Worm (Caenorhabditis elegans) whole organism, L1 larva: ENCODE data around the gene nmy-1.
A peak's percentile ranks its signal among the peaks of the same experiment; 100 is the strongest.

Source experiments
- C04F5.9 ChIP-seq: sonication (generic microtip); optimal IDR thresholded peaks from 2 replicates; lab custom pipeline; 2016; ENCODE audit warnings: missing genetic modification characterization, missing compliant biosample characterization
- C16A3.4 ChIP-seq: fragments of 150-350 bp; optimal IDR thresholded peaks from 2 replicates; lab custom pipeline; 2014; ENCODE audit warnings: missing biosample characterization, missing genetic modification characterization
- C34B4.2 ChIP-seq: sonication (generic microtip); optimal IDR thresholded peaks from 2 replicates; lab custom pipeline; 2017; ENCODE audit warnings: mild to moderate bottlenecking, missing genetic modification characterization, missing compliant biosample characterization
- F16B12.6 ChIP-seq: fragments of 150-350 bp; optimal IDR thresholded peaks from 2 replicates; lab custom pipeline; 2014; ENCODE audit warnings: missing biosample characterization, missing genetic modification characterization
- Y116A8C.19 ChIP-seq: sonication (generic microtip); optimal IDR thresholded peaks from 2 replicates; lab custom pipeline; 2016; ENCODE audit warnings: missing compliant biosample characterization, missing genetic modification characterization, borderline replicate concordance
- aha-1 ChIP-seq: fragments of 150-350 bp; optimal IDR thresholded peaks from 2 replicates; lab custom pipeline; 2014; ENCODE audit warnings: missing biosample characterization, missing genetic modification characterization
- blmp-1 ChIP-seq: fragments of 150-350 bp; optimal IDR thresholded peaks from 2 replicates; lab custom pipeline; 2014; ENCODE audit warnings: missing biosample characterization, missing genetic modification characterization
- ceh-63 ChIP-seq: fragments of 200-800 bp; sonication (Bioruptor generic); optimal IDR thresholded peaks from 2 replicates; lab custom pipeline; 2018; ENCODE audit warnings: mild to moderate bottlenecking, missing genetic modification characterization, missing compliant biosample characterization
- ceh-88 ChIP-seq: fragments of 200-800 bp; sonication (Bioruptor generic); IDR thresholded peaks from 2 replicates; pipeline ENCODE4 v1.3.6; 2022; ENCODE audit warnings: missing genetic modification characterization, missing compliant biosample characterization
- dpl-1 ChIP-seq, 3 experiments: fragments of 150-350 bp in 2 of 3; sonication (generic microtip) in 1 of 3; optimal IDR thresholded peaks; 2 replicates each; lab custom pipeline; 2014 to 2017; ENCODE audit warnings: missing biosample characterization in 3 of 3, missing genetic modification characterization in 3 of 3, missing genetic modification reagents in 3 of 3
- dsc-1 ChIP-seq: sonication (generic microtip); optimal IDR thresholded peaks from 2 replicates; lab custom pipeline; 2016; ENCODE audit warnings: mild to moderate bottlenecking, missing genetic modification characterization, missing compliant biosample characterization
- efl-1 ChIP-seq, 4 experiments: fragments of 150-350 bp; optimal IDR thresholded peaks in 3 of 4; peaks in 1 of 4; 1 replicate in 1 of 4; 2 replicates in 3 of 4; lab custom pipeline; 2014; ENCODE audit warnings: missing biosample characterization in 2 of 4, missing genetic modification characterization in 2 of 4, missing genetic modification reagents in 2 of 4
- egl-13 ChIP-seq: sonication (generic microtip); optimal IDR thresholded peaks from 2 replicates; lab custom pipeline; 2016; ENCODE audit warnings: missing genotype, missing genetic modification reagents, missing genetic modification characterization, missing compliant biosample characterization
- egl-27 ChIP-seq, 2 experiments: fragments of 150-350 bp in 1 of 2; sonication (generic microtip); optimal IDR thresholded peaks; 3 replicates each; lab custom pipeline; 2017 to 2018; ENCODE audit warnings: missing biosample characterization in 2 of 2, missing genetic modification characterization in 2 of 2, missing genetic modification reagents in 2 of 2
- fkh-10 ChIP-seq: sonication (generic microtip); optimal IDR thresholded peaks from 2 replicates; lab custom pipeline; 2017; ENCODE audit warnings: missing biosample characterization, missing genetic modification reagents, missing genetic modification characterization
- fkh-8 ChIP-seq: sonication (generic microtip); optimal IDR thresholded peaks from 2 replicates; lab custom pipeline; 2016; ENCODE audit warnings: mild to moderate bottlenecking, missing genetic modification characterization, missing compliant biosample characterization
- grh-1 ChIP-seq: fragments of 200-800 bp; sonication (Bioruptor generic); IDR thresholded peaks from 2 replicates; pipeline ENCODE4 v1.3.6; 2022; ENCODE audit warnings: missing genetic modification reagents, missing genetic modification characterization, missing compliant biosample characterization
- hlh-17 ChIP-seq: fragments of 200-800 bp; sonication (Bioruptor generic); optimal IDR thresholded peaks from 2 replicates; lab custom pipeline; 2018; ENCODE audit warnings: missing genetic modification characterization, mild to moderate bottlenecking, missing compliant biosample characterization, moderate library complexity, borderline replicate concordance
- hlh-4 ChIP-seq: sonication (generic microtip); optimal IDR thresholded peaks from 2 replicates; lab custom pipeline; 2016; ENCODE audit warnings: mild to moderate bottlenecking, missing genetic modification characterization, missing compliant biosample characterization
- hpl-2 ChIP-seq: fragments of 150-350 bp; optimal IDR thresholded peaks from 2 replicates; lab custom pipeline; 2014; ENCODE audit warnings: missing biosample characterization, missing genetic modification reagents, missing genetic modification characterization
- irx-1 ChIP-seq: sonication (generic microtip); optimal IDR thresholded peaks from 2 replicates; lab custom pipeline; 2016; ENCODE audit warnings: missing genetic modification characterization, missing compliant biosample characterization
- isw-1 ChIP-seq: fragments of 200-800 bp; sonication (Bioruptor generic); IDR thresholded peaks from 2 replicates; pipeline ENCODE4 v1.3.6; 2022; ENCODE audit warnings: missing genetic modification characterization, missing compliant biosample characterization
- jun-1 ChIP-seq: fragments of 150-350 bp; optimal IDR thresholded peaks from 2 replicates; lab custom pipeline; 2014; ENCODE audit warnings: missing biosample characterization, missing genetic modification reagents, missing genetic modification characterization
- lin-14 ChIP-seq: fragments of 200-800 bp; sonication (Bioruptor generic); optimal IDR thresholded peaks from 2 replicates; lab custom pipeline; 2018; ENCODE audit warnings: mild to moderate bottlenecking, missing genetic modification characterization, moderate library complexity, missing compliant biosample characterization
- lin-35 ChIP-seq, 2 experiments: fragments of 150-350 bp; optimal IDR thresholded peaks; 2 replicates each; lab custom pipeline; 2014; ENCODE audit warnings: missing biosample characterization in 2 of 2, missing genetic modification characterization in 2 of 2, missing genetic modification reagents in 2 of 2
- lsy-2 ChIP-seq, 2 experiments: fragments of 150-350 bp; optimal IDR thresholded peaks; 2 replicates each; lab custom pipeline; 2014; ENCODE audit warnings: missing biosample characterization in 2 of 2, missing genetic modification characterization in 2 of 2
- mep-1 ChIP-seq: fragments of 150-350 bp; optimal IDR thresholded peaks from 2 replicates; lab custom pipeline; 2014; ENCODE audit warnings: missing biosample characterization, missing genetic modification characterization
- nhr-19 ChIP-seq: fragments of 200-800 bp; sonication (Bioruptor generic); conservative IDR thresholded peaks from 2 replicates; pipeline ENCODE4 v1.3.6; 2022; ENCODE audit warnings: missing genetic modification characterization, missing compliant biosample characterization
- nhr-20 ChIP-seq: sonication (generic microtip); optimal IDR thresholded peaks from 2 replicates; lab custom pipeline; 2016; ENCODE audit warnings: mild to moderate bottlenecking, missing genetic modification characterization, missing compliant biosample characterization
- nhr-237 ChIP-seq: fragments of 150-350 bp; optimal IDR thresholded peaks from 2 replicates; lab custom pipeline; 2014; ENCODE audit warnings: missing biosample characterization, missing genetic modification characterization
- nhr-47 ChIP-seq: sonication (generic microtip); optimal IDR thresholded peaks from 2 replicates; lab custom pipeline; 2016; ENCODE audit warnings: mild to moderate bottlenecking, missing genetic modification characterization, moderate library complexity, missing compliant biosample characterization
- nhr-71 ChIP-seq: sonication (generic microtip); optimal IDR thresholded peaks from 2 replicates; lab custom pipeline; 2016; ENCODE audit warnings: mild to moderate bottlenecking, missing genetic modification characterization, moderate library complexity, missing compliant biosample characterization
- nhr-77 ChIP-seq: fragments of 150-350 bp; optimal IDR thresholded peaks from 2 replicates; lab custom pipeline; 2014; ENCODE audit warnings: missing biosample characterization, missing genetic modification characterization
- nhr-84 ChIP-seq: sonication (generic microtip); optimal IDR thresholded peaks from 2 replicates; lab custom pipeline; 2017; ENCODE audit warnings: missing biosample characterization, missing genetic modification characterization
- nhr-85 ChIP-seq: sonication (generic microtip); peaks from one replicate; lab custom pipeline; 2016; ENCODE audit warnings: missing genetic modification characterization, inconsistent platforms, missing compliant biosample characterization
- pag-3 ChIP-seq: sonication (generic microtip); optimal IDR thresholded peaks from 2 replicates; lab custom pipeline; 2017; ENCODE audit warnings: missing genetic modification characterization, mild to moderate bottlenecking, missing compliant biosample characterization, antibody characterized with exemption, borderline replicate concordance; ENCODE audit not compliant: insufficient read depth
- pqm-1 ChIP-seq: sonication (generic microtip); optimal IDR thresholded peaks from 3 replicates; lab custom pipeline; 2017; ENCODE audit warnings: missing biosample characterization, missing genetic modification characterization
- sptf-1 ChIP-seq: fragments of 150-350 bp; optimal IDR thresholded peaks from 2 replicates; lab custom pipeline; 2014; ENCODE audit warnings: missing biosample characterization, missing genetic modification characterization
- swsn-7 ChIP-seq: sonication (generic microtip); optimal IDR thresholded peaks from 2 replicates; lab custom pipeline; 2016; ENCODE audit warnings: missing genetic modification characterization, missing compliant biosample characterization
- tbx-2 ChIP-seq: sonication (generic microtip); optimal IDR thresholded peaks from 2 replicates; lab custom pipeline; 2016; ENCODE audit warnings: missing genetic modification characterization, missing compliant biosample characterization
- unc-30 ChIP-seq: sonication (generic microtip); optimal IDR thresholded peaks from 2 replicates; lab custom pipeline; 2017; ENCODE audit warnings: missing biosample characterization, missing genetic modification characterization
- unc-86 ChIP-seq: sonication (generic microtip); optimal IDR thresholded peaks from 2 replicates; lab custom pipeline; 2016; ENCODE audit warnings: missing genetic modification characterization, missing compliant biosample characterization
- unc-98 ChIP-seq: fragments of 200-800 bp; sonication (Bioruptor generic); IDR thresholded peaks from 2 replicates; pipeline ENCODE4 v1.3.6; 2022; ENCODE audit warnings: missing genetic modification characterization, missing compliant biosample characterization
- vab-15 ChIP-seq: sonication (generic microtip); optimal IDR thresholded peaks from 2 replicates; lab custom pipeline; 2017; ENCODE audit warnings: missing genotype, mild to moderate bottlenecking, missing genetic modification characterization, missing compliant biosample characterization
- ztf-11 ChIP-seq, 2 experiments: sonication (generic microtip); optimal IDR thresholded peaks; 2 replicates each; lab custom pipeline; 2016 to 2017; ENCODE audit warnings: missing genetic modification characterization in 2 of 2, missing biosample characterization in 1 of 2, missing compliant biosample characterization in 1 of 2
- ztf-4 ChIP-seq: fragments of 150-350 bp; optimal IDR thresholded peaks from 2 replicates; lab custom pipeline; 2014; ENCODE audit warnings: missing biosample characterization, missing genetic modification characterization

The nmy-1 gene

ce11 chrX:2874598-2874997 is 34.7 kb upstream of the nmy-1 start:
- TF ChIP-seq blmp-1: peak; percentile 85
- no peak for TF ChIP-seq unc-30 (tag; lab: Kevin White, UChicago)

ce11 chrX:2877433-2877832 is 31.9 kb upstream of the nmy-1 start:
- peak; percentile 30 for TF ChIP-seq lin-14 (GFP tag; lab: Kevin White, UChicago)
- no peak for TF ChIP-seq pqm-1 (tag; lab: Kevin White, UChicago)
- no peak for TF ChIP-seq unc-98 (GFP tag; lab: Robert Waterston, UW)
- TF ChIP-seq lin-35 (GFP tag; optimal IDR thresholded peaks at IDR 0.05; lab: Kevin White, UChicago): no peak
- TF ChIP-seq nhr-85 (tag; lab: Kevin White, UChicago): peak; percentile 59
- TF ChIP-seq swsn-7: no peak

ce11 chrX:2879529-2880265 is 29.6 kb upstream of the nmy-1 start, which contains the start of gene F53B3.5:
Gene F53B3.5, minus strand, starts transcription at chrX:2879579.
- TF ChIP-seq Y116A8C.19 (tag; lab: Kevin White, UChicago) (no peak), hlh-4 (tag; lab: Kevin White, UChicago) (no peak), ceh-63 (GFP tag; lab: Kevin White, UChicago) (no peak), egl-13 (no peak), lin-14 (GFP tag; lab: Kevin White, UChicago) (peak; percentile 58), isw-1 (GFP tag; lab: Robert Waterston, UW) (no peak), hlh-17 (GFP tag; lab: Kevin White, UChicago) (no peak), aha-1 (no peak), swsn-7 (no peak), nhr-19 (GFP tag; lab: Robert Waterston, UW) (no peak; the same call in 1 of the 2 replicates), nhr-85 (tag; lab: Kevin White, UChicago) (peak; percentile 83), C16A3.4 (tag; lab: Kevin White, UChicago) (no peak), vab-15 (tag; lab: Kevin White, UChicago) (no peak), dsc-1 (tag; lab: Kevin White, UChicago) (no peak), tbx-2 (tag; lab: Kevin White, UChicago) (no peak), pag-3 (tag; lab: Kevin White, UChicago) (no peak), unc-98 (GFP tag; lab: Robert Waterston, UW) (no peak), grh-1 (GFP tag; lab: Robert Waterston, UW) (0 out of 2 replicates have a peak, but pooled peaks have one; percentile 46), egl-27 (tag; optimal IDR thresholded peaks at IDR 0.05; lab: Kevin White, UChicago) (no peak), irx-1 (tag; lab: Kevin White, UChicago) (no peak), C34B4.2 (no peak), mep-1 (tag; lab: Kevin White, UChicago) (peak; percentile 24), C04F5.9 (tag; lab: Kevin White, UChicago) (no peak), jun-1 (no peak), dpl-1 (GFP tag; optimal IDR thresholded peaks at IDR 0.05; lab: Kevin White, UChicago) (no peak), ztf-11 (tag; optimal IDR thresholded peaks at IDR 0.05; lab: Kevin White, UChicago) (no peak), nhr-47 (tag; lab: Kevin White, UChicago) (peak; percentile 1), blmp-1 (peak; percentile 64), fkh-10 (GFP tag; lab: Kevin White, UChicago) (no peak), lsy-2 (tag; optimal IDR thresholded peaks at IDR 0.05; lab: Kevin White, UChicago) (no peak), ztf-4 (tag; lab: Kevin White, UChicago) (no peak), nhr-77 (tag; lab: Kevin White, UChicago) (no peak), nhr-237 (tag; lab: Kevin White, UChicago) (no peak), fkh-8 (tag; lab: Kevin White, UChicago) (no peak), efl-1 (optimal IDR thresholded peaks at IDR 0.05; lab: Kevin White, UChicago) (no peak), efl-1 (GFP tag; optimal IDR thresholded peaks at IDR 0.05 in 1 of 2; lab: Kevin White, UChicago) (peak in 1 of 2 experiments; percentile 39), hpl-2 (no peak), ceh-88 (GFP tag; lab: Robert Waterston, UW) (peak; percentile 16; the same call in 1 of the 2 replicates), sptf-1 (tag; lab: Kevin White, UChicago) (no peak), F16B12.6 (tag; lab: Kevin White, UChicago) (no peak), unc-86 (tag; lab: Kevin White, UChicago) (no peak), nhr-20 (tag; lab: Kevin White, UChicago) (peak; percentile 19), nhr-71 (no peak), nhr-84 (tag; lab: Kevin White, UChicago) (no peak)
